Worm (Caenorhabditis elegans) whole organism, mixed stage, embryonic: Measurements from ENCODE around the gene C33D3.4.

ENCODE experiments used
- blmp-1 ChIP-seq: fragments of 150-350 bp; optimal IDR thresholded peaks from 2 replicates; lab custom pipeline; 2014; ENCODE audit warnings: missing biosample characterization, missing genetic modification characterization
- ham-2 ChIP-seq: fragments of 200-800 bp; sonication (Bioruptor generic); optimal IDR thresholded peaks from 2 replicates; lab custom pipeline; 2018; ENCODE audit warnings: mild to moderate bottlenecking, missing genetic modification characterization, missing compliant biosample characterization
- nhr-237 ChIP-seq: fragments of 150-350 bp; optimal IDR thresholded peaks from 2 replicates; lab custom pipeline; 2014; ENCODE audit warnings: missing biosample characterization, missing genetic modification characterization
- snpc-4 ChIP-seq: fragments of 150-350 bp; optimal IDR thresholded peaks from 2 replicates; lab custom pipeline; 2014; ENCODE audit warnings: missing biosample characterization, missing genetic modification characterization
- ztf-11 ChIP-seq: fragments of 150-350 bp; optimal IDR thresholded peaks from 2 replicates; lab custom pipeline; 2014; ENCODE audit warnings: missing biosample characterization, missing genetic modification characterization

DNA sequence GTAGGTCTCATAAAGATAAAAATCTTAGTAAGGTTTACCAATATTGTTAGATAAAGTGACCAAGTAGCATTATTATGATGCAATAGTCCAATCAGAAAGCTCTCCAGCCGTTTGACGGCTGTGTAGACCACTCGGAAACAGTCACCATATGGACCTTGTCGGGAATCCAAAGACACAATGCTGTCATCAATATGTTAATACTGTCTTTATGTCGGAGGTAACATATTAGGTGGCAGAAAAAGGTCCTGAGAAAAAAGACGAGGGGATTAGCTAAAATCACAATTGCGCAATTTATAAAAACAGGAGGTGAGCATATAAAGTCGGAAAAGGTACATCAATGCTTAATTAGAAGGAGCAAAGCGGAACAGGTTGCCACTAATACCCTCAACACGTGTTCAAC is 19.1 kb downstream of the C33D3.4 start:
- TF ChIP-seq ztf-11 (tag; lab: Kevin White, UChicago), result no peak
- no peak for TF ChIP-seq snpc-4 (tag; lab: Kevin White, UChicago)
- TF ChIP-seq blmp-1 (tag; lab: Kevin White, UChicago), result no peak
- TF ChIP-seq ham-2 (GFP tag; lab: Kevin White, UChicago), result no peak
- TF ChIP-seq nhr-237, result no peak
